Worm (Caenorhabditis elegans): ENCODE data around the gene F28F5.6.

F28F5.6 gene

DNA sequence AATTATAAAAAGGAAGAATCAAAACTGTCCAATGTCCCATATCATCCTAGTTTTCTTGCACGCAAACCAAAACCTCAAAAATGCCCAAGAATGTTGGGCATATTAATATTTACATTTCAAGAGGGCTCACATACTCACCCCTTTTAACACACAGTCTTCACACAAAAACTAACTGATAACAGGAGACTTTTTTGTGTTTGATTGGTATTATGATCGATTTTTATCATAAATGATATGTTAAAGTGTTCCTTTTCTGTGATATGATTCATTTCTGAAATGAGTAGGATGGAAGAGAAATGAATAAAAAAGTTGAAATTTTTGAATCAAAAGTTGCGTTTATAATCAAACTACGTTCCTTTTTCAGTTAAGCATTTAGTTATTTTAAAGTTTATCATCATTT, 16.1 kb downstream of the F28F5.6 start:
- TF ChIP-seq nhr-76 (tag; optimal IDR thresholded peaks at IDR 0.05) = no peak
- no peak for TF ChIP-seq zip-8 (tag; optimal IDR thresholded peaks at IDR 0.05)
- no peak for TF ChIP-seq nhr-12 (tag; optimal IDR thresholded peaks at IDR 0.05)
- no peak for TF ChIP-seq lsy-2 (tag; optimal IDR thresholded peaks at IDR 0.05)
- TF ChIP-seq ceh-39 (tag; optimal IDR thresholded peaks at IDR 0.05) = no peak
- no peak for TF ChIP-seq pha-4 (tag; optimal IDR thresholded peaks at IDR 0.05)
- no peak for TF ChIP-seq elt-3 (tag; optimal IDR thresholded peaks at IDR 0.05)
- no peak for TF ChIP-seq cnd-1 (tag; optimal IDR thresholded peaks at IDR 0.05)
- TF ChIP-seq snpc-4 (tag; optimal IDR thresholded peaks at IDR 0.05) = no peak
- no peak for TF ChIP-seq ztf-11 (tag; optimal IDR thresholded peaks at IDR 0.05)
- TF ChIP-seq bed-3 (GFP tag; optimal IDR thresholded peaks at IDR 0.05) = no peak
- no peak for TF ChIP-seq ces-1 (GFP tag; optimal IDR thresholded peaks at IDR 0.05)
- TF ChIP-seq ceh-43 (GFP tag; optimal IDR thresholded peaks at IDR 0.05) = no peak
- no peak for TF ChIP-seq unc-120 (tag; optimal IDR thresholded peaks at IDR 0.05; ENCODE audit: poor library complexity, severe bottlenecking)
- TF ChIP-seq lin-13 (tag; optimal IDR thresholded peaks at IDR 0.05) = no peak
- TF ChIP-seq drap-1 (GFP tag; optimal IDR thresholded peaks at IDR 0.05) = no peak
- TF ChIP-seq M03D4.4 (tag; optimal IDR thresholded peaks at IDR 0.05) = no peak
- TF ChIP-seq blmp-1 (tag; optimal IDR thresholded peaks at IDR 0.05) = no peak
- TF ChIP-seq flh-1 (GFP tag; optimal IDR thresholded peaks at IDR 0.05) = no peak

- no peak for TF ChIP-seq unc-62 (GFP tag; optimal IDR thresholded peaks at IDR 0.05)
- TF ChIP-seq nhr-12 (tag; optimal IDR thresholded peaks at IDR 0.05) = no peak
- no peak for TF ChIP-seq mab-5 (tag; optimal IDR thresholded peaks at IDR 0.05)
- TF ChIP-seq drap-1 (GFP tag; optimal IDR thresholded peaks at IDR 0.05) = no peak
- no peak for TF ChIP-seq lin-13 (tag; optimal IDR thresholded peaks at IDR 0.05)
- TF ChIP-seq hlh-1 (tag; optimal IDR thresholded peaks at IDR 0.05) = no peak
- TF ChIP-seq M03D4.4 (tag; optimal IDR thresholded peaks at IDR 0.05) = no peak
- TF ChIP-seq elt-3 (tag; optimal IDR thresholded peaks at IDR 0.05) = no peak
- no peak for TF ChIP-seq lsy-2 (tag; optimal IDR thresholded peaks at IDR 0.05)
- no peak for TF ChIP-seq ceh-83 (GFP tag; optimal IDR thresholded peaks at IDR 0.05)
- no peak for TF ChIP-seq nhr-237 (tag; optimal IDR thresholded peaks at IDR 0.05)
- TF ChIP-seq cnd-1 (tag; optimal IDR thresholded peaks at IDR 0.05) = no peak
- no peak for TF ChIP-seq tbx-8 (GFP tag; optimal IDR thresholded peaks at IDR 0.05)
- no peak for TF ChIP-seq mls-2 (tag; optimal IDR thresholded peaks at IDR 0.05)
- no peak for TF ChIP-seq ces-1 (GFP tag; optimal IDR thresholded peaks at IDR 0.05)
- no peak for TF ChIP-seq ztf-11 (tag; optimal IDR thresholded peaks at IDR 0.05)
- no peak for TF ChIP-seq elt-1 (tag; optimal IDR thresholded peaks at IDR 0.05; ENCODE audit: borderline replicate concordance, insufficient read depth)
- no peak for TF ChIP-seq nhr-28 (tag; optimal IDR thresholded peaks at IDR 0.05)
Observed at ce11 chrIII:6802488-6802887, 16.7 kb downstream of the F28F5.6 start, which contains the start of gene lim-8. lim-8 (plus strand) TSS chrIII:6802788.

DNA sequence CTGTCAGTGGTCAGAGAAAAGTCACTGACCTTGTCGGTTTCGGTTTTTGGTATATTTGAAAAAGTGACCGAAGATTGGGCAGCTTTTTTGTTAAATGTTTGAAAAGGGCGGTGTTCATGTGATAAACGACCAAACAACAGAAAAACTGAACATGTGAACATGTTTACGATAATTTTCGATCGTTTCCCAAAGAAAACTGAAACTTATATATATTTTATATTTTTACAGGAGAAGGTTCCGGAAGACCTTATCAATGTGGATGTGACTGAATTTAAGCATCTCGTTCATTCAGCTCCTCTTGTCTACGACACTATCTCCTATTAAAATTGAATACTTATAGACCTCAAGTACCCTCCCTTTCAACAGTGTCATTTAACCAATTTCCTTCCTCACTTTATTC, 19.5 kb downstream of the F28F5.6 start:
- no peak for TF ChIP-seq flh-1 (GFP tag; optimal IDR thresholded peaks at IDR 0.05)
- TF ChIP-seq zip-8 (tag; optimal IDR thresholded peaks at IDR 0.05) = no peak
- TF ChIP-seq elt-1 (tag; optimal IDR thresholded peaks at IDR 0.05; ENCODE audit: borderline replicate concordance, insufficient read depth) = no peak
- no peak for TF ChIP-seq bed-3 (GFP tag; optimal IDR thresholded peaks at IDR 0.05)
- no peak for TF ChIP-seq ceh-39 (tag; optimal IDR thresholded peaks at IDR 0.05)
- no peak for TF ChIP-seq mep-1 (tag; optimal IDR thresholded peaks at IDR 0.05)
- TF ChIP-seq unc-39 (tag; optimal IDR thresholded peaks at IDR 0.05) = no peak
- no peak for TF ChIP-seq unc-62 (GFP tag; optimal IDR thresholded peaks at IDR 0.05)
- no peak for TF ChIP-seq snpc-4 (tag; optimal IDR thresholded peaks at IDR 0.05)
- TF ChIP-seq lin-13 (tag; optimal IDR thresholded peaks at IDR 0.05) = no peak
- no peak for TF ChIP-seq drap-1 (GFP tag; optimal IDR thresholded peaks at IDR 0.05)
- TF ChIP-seq ces-1 (GFP tag; optimal IDR thresholded peaks at IDR 0.05) = no peak
- TF ChIP-seq lsy-2 (tag; optimal IDR thresholded peaks at IDR 0.05) = no peak
- no peak for TF ChIP-seq hlh-1 (tag; optimal IDR thresholded peaks at IDR 0.05)
- no peak for TF ChIP-seq ham-2 (GFP tag; optimal IDR thresholded peaks at IDR 0.05)
- TF ChIP-seq M03D4.4 (tag; optimal IDR thresholded peaks at IDR 0.05) = no peak
- TF ChIP-seq nhr-76 (tag; optimal IDR thresholded peaks at IDR 0.05) = no peak

DNA sequence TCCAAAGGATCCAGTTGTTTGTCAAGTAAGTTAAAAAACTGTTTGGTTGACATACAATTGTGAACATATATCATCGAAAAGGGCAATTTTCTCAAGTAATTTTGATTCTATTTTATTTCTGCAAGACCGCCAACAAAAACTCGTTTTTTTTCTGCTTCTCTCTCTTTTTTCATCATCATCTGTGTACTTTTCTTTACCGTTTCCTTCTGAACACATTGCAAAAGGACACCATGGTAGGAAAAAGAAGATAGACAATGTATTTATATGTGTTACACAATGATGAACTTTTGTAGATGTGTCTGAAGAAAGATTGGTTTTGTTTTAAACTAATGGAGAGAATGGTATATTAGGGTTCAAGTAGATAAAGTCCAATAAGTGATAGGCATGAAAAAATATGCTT, 20.3 kb downstream of the F28F5.6 start:
- no peak for TF ChIP-seq elt-1 (tag; optimal IDR thresholded peaks at IDR 0.05; ENCODE audit: borderline replicate concordance, insufficient read depth)
- no peak for TF ChIP-seq hlh-1 (tag; optimal IDR thresholded peaks at IDR 0.05)
- no peak for TF ChIP-seq mls-2 (tag; optimal IDR thresholded peaks at IDR 0.05)

DNA sequence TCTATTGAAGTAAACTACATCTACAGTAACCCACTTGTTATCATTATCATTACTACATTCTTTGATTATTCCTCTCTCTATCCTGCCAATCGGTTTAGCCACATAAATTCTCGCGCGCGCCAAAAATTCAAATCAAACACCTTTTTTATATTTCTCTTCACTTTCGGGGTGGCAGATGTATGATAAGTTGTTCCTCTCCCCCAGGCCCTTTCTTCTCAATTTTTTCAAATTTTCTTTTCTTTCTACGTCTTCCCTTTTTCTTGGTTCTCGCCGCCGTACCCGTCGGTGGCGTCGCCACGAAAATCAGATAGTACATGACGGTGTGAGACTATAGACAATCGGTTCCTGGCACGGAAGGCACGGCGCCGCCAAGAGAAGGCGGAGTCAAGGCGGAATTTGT, 21.2 kb downstream of the F28F5.6 start, which contains the start of gene R05H11.2:
Gene R05H11.2 (plus strand): TSS at position 333 of the 400 bp plus-strand sequence.
- TF ChIP-seq ztf-11 (tag; optimal IDR thresholded peaks at IDR 0.05) (no peak), bed-3 (GFP tag; optimal IDR thresholded peaks at IDR 0.05) (no peak), ces-1 (GFP tag; optimal IDR thresholded peaks at IDR 0.05) (no peak), lsy-2 (tag; optimal IDR thresholded peaks at IDR 0.05) (no peak), unc-120 (tag; optimal IDR thresholded peaks at IDR 0.05; ENCODE audit: poor library complexity, severe bottlenecking) (no peak), snpc-4 (tag; optimal IDR thresholded peaks at IDR 0.05) (no peak), nhr-237 (tag; optimal IDR thresholded peaks at IDR 0.05) (no peak), ceh-39 (tag; optimal IDR thresholded peaks at IDR 0.05) (no peak)
